Fruit fly (Drosophila melanogaster) S2 (cell line): ENCODE results near the gene Vha100-4.

Source experiments
- CG8478 ChIP-seq: fragments of >200 bp; optimal IDR thresholded peaks from 2 replicates; lab custom pipeline; 2018
- CTCF ChIP-seq, 2 experiments: fragments of >200 bp; optimal IDR thresholded peaks; 2 replicates each; lab custom pipeline; 2018

Vha100-4 gene

DNA sequence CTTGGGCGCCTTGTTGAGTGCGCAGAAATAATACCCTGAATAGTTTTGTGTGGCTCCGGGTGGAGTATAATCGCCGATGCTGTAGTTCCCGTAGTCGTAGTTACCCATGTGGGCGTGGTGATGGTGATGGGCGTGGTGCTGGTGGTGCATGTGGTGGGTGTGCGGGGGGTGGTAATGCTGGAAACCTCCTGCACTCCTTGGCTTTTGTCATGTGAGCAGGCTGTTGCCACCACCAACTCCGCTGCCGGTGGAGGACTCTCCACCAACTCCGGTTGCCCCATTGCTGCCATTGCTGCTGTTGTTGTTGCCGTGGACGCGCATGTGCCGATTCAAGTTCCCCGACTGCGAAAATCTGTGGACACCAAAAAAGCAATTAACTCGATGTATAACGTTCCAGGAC lies 21.0 kb downstream of the Vha100-4 start:
- TF ChIP-seq CTCF (optimal IDR thresholded peaks at IDR 0.05; lab: Kevin White, UChicago) (no peak), CG8478 (lab: Kevin White, UChicago) (no peak)

DNA sequence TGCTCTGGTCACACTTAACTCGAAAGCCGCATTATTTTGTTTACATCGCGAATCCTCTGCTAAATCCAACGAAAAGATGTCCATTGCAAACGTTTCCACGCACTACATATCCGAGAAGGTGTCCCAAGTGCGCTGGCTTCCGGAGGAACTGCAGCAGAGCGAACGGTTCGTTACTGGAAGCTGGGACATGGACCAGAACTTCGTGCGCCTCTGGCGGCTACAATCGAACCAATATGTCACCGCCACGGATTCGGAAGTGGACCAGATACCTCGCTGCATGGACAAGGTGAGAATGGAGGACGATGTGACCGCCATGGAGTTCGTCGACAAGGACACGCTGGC lies 23.0 kb downstream of the Vha100-4 start:
- TF ChIP-seq CG8478 (lab: Kevin White, UChicago) (no peak), CTCF (optimal IDR thresholded peaks at IDR 0.05; lab: Kevin White, UChicago) (no peak)

DNA sequence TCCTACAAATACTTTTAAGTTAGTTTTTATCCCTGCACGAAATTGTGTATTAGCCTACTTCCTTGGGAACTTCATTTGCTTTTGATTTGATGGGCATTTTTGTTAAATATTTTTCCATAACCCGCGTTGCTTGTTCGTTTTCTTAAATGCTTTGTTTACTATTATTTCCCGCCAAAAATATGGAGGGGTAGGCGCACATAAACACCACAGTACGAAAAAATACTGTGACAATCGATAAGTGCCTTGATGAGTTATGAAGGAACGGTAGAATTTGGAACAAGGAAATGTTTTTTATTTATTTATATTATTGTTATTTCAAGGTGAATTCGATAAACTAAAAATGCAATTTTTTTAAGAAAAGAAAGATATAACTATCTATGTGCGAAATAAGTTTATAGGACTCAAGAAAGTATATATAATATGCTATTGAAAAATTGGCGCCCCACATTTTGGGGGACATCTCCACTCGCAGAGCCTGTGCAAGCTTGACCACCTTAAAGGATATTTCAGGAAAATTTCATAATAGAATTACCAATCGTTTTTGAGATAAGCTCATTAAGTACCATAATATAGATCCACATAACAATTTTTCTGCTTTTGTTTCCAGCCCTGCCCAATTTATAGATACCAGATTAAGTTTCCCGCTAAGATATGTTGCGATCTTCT lies 23.5 kb downstream of the Vha100-4 start, which contains the start of the genes WRNexo and Nup43:
WRNexo (minus strand) TSS at position 185 of the 666 bp plus-strand sequence.
Nup43 (plus strand) TSS at position 661 of the 666 bp plus-strand sequence.
- TF ChIP-seq CTCF (optimal IDR thresholded peaks at IDR 0.05; lab: Kevin White, UChicago) = no peak
- TF ChIP-seq CG8478 (lab: Kevin White, UChicago) = no peak

DNA sequence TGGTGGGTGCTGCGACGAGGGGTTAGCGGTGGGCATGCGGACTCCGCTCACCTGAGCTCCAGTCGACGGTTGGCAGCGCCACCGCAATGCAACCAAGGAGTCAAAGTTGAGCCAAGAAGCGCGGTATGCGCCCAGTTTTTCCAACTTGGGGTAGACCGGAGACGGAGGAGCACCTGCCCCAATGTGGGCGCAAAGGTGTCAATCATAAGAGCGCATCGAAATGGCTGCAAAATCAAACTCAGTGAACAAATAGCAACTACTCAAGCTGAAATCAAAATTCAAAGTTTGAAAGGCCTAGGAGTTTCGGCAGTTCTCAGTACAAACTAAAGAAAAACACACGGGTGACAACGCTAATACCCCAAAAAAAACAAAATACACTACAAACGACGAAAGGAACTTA lies 27.9 kb downstream of the Vha100-4 start, which contains the start of gene hmw:
hmw (plus strand) TSS at position 301 of the 400 bp plus-strand sequence.
- TF ChIP-seq CG8478 (lab: Kevin White, UChicago) = no peak
- TF ChIP-seq CTCF (optimal IDR thresholded peaks at IDR 0.05; lab: Kevin White, UChicago) = no peak

DNA sequence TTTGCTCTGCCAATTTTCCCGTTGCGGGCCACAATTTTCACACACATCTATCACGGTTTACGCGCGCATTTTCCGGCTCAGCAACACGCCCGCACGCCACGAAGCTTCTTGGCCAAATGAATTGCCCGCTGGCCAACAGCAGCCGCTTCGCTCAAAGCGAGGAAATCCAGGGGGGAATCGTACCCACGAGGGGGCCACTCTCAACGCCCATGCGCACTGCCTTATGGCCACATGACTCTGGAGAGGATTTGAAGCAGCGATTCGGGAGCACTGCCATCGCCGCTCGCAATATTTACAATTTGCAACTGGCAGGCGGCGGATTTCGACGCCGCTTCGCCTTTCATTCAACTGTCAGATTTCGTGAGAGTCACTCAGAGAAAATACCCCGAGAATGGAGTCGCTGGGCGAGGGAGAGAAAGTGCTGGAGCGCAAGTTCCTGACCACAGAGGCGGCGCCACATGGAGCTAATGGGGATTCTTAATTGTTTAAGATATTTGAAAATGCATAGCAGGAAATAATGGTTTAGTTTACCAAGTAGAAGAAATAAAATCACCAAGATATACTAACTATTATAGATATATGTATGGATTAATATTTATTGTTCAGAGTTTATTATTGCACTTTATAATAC lies 28.9 kb downstream of the Vha100-4 start, which contains the start of gene CG15803:
CG15803 (minus strand) TSS at position 99 of the 631 bp plus-strand sequence.
- TF ChIP-seq CG8478 (lab: Kevin White, UChicago) (no peak), CTCF (optimal IDR thresholded peaks at IDR 0.05; lab: Kevin White, UChicago) (no peak)

DNA sequence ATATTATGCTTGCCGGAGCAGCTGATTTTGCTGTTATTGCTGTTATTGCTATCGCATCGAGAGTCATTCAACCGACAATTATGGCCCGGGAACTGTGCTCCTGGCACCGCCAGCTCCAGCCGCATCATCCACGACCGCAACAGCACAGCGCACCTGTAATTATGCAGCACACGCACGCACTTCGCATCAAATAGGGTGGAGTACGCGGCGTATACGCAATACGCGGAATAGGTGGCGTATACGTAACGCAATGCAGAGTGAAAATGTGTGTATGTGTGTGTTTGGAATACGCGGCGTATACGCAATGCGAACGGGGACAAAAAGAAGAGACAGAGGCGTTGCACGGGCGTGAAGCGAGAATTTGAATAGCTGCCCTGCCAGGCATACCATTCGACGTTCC lies 33.8 kb downstream of the Vha100-4 start:
- TF ChIP-seq CG8478 (lab: Kevin White, UChicago) (no peak), CTCF (optimal IDR thresholded peaks at IDR 0.05; lab: Kevin White, UChicago) (no peak)

DNA sequence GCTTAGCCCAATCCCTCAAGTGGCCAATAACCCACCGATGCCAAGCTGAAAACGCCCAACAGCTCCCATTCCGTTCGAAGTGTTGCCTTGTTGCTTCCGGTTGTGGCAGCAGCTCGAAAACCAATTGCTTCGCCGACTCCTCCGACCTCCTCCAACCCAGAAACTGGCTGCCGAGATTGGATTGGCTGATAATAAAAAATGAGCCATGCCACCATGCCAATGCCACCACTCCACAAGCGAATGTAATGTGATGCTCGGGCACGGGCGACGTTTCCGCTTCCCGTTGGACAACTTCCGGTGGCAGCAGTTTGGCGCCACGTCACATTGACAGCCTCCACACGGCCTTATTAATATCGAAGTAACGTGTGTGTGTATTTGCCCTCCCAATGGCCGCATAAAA lies 51.1 kb downstream of the Vha100-4 start:
- TF ChIP-seq CG8478 (lab: Kevin White, UChicago) (no peak), CTCF (optimal IDR thresholded peaks at IDR 0.05; lab: Kevin White, UChicago) (no peak)
